Worm (Caenorhabditis elegans) whole organism, early embryonic: Measurements from ENCODE around the gene Y51A2B.16.

ENCODE experiments used
- B0310.2 ChIP-seq: sonication (generic microtip); optimal IDR thresholded peaks from 2 replicates; lab custom pipeline; 2016; ENCODE audit warnings: mild to moderate bottlenecking, missing genetic modification characterization, missing compliant biosample characterization
- F13C5.2 ChIP-seq: sonication (generic microtip); optimal IDR thresholded peaks from 2 replicates; lab custom pipeline; 2017; ENCODE audit warnings: mild to moderate bottlenecking, missing genetic modification characterization, inconsistent platforms, missing compliant biosample characterization
- aly-1 ChIP-seq: sonication (generic microtip); optimal IDR thresholded peaks from 2 replicates; lab custom pipeline; 2016; ENCODE audit warnings: missing genetic modification characterization, missing compliant biosample characterization
- ama-1 ChIP-seq: fragments of 150-350 bp; optimal IDR thresholded peaks from 2 replicates; lab custom pipeline; 2014
- ceh-13 ChIP-seq: fragments of 200-800 bp; sonication (Bioruptor generic); optimal IDR thresholded peaks from 2 replicates; lab custom pipeline; 2018; ENCODE audit warnings: mild to moderate bottlenecking, missing genetic modification characterization, missing compliant biosample characterization
- ceh-36 ChIP-seq: sonication (generic microtip); optimal IDR thresholded peaks from 2 replicates; lab custom pipeline; 2016; ENCODE audit warnings: missing genetic modification characterization, inconsistent platforms, missing compliant biosample characterization
- ets-7 ChIP-seq: sonication (generic microtip); optimal IDR thresholded peaks from 2 replicates; lab custom pipeline; 2016; ENCODE audit warnings: missing genotype, missing genetic modification characterization, missing compliant biosample characterization
- flt-1 ChIP-seq: fragments of 200-800 bp; sonication (Bioruptor generic); IDR thresholded peaks from 2 replicates; pipeline ENCODE4 v1.3.6; 2022; ENCODE audit warnings: missing genetic modification characterization, missing compliant biosample characterization
- hmbx-1 ChIP-seq: sonication (generic microtip); optimal IDR thresholded peaks from 2 replicates; lab custom pipeline; 2016; ENCODE audit warnings: mild to moderate bottlenecking, missing genetic modification characterization, missing compliant biosample characterization
- hmg-4 ChIP-seq: fragments of 200-800 bp; sonication (Bioruptor generic); optimal IDR thresholded peaks from 2 replicates; lab custom pipeline; 2018; ENCODE audit warnings: mild to moderate bottlenecking, missing genetic modification characterization, missing compliant biosample characterization
- hnd-1 ChIP-seq: sonication (generic microtip); optimal IDR thresholded peaks from 2 replicates; lab custom pipeline; 2016; ENCODE audit warnings: missing genetic modification characterization, missing compliant biosample characterization
- pes-1 ChIP-seq: fragments of 200-800 bp; sonication (Bioruptor generic); IDR thresholded peaks from 2 replicates; pipeline ENCODE4 v1.3.6; 2022; ENCODE audit warnings: missing genetic modification reagents, missing genetic modification characterization, missing compliant biosample characterization
- scrt-1 ChIP-seq: fragments of 200-800 bp; sonication (Bioruptor generic); IDR thresholded peaks from 2 replicates; pipeline ENCODE4 v1.3.6; 2022; ENCODE audit warnings: missing genetic modification characterization, missing compliant biosample characterization
- sea-1 ChIP-seq: fragments of 200-800 bp; sonication (Bioruptor generic); conservative IDR thresholded peaks from 2 replicates; pipeline ENCODE4 v1.3.6; 2022; ENCODE audit warnings: missing genetic modification characterization, missing compliant biosample characterization
- tbx-11 ChIP-seq: fragments of 200-800 bp; sonication (Bioruptor generic); IDR thresholded peaks from 2 replicates; pipeline ENCODE4 v1.3.6; 2022; ENCODE audit warnings: missing genetic modification characterization, missing compliant biosample characterization
- tbx-37 ChIP-seq: fragments of 200-800 bp; sonication (Bioruptor generic); conservative IDR thresholded peaks from 2 replicates; pipeline ENCODE4 v1.3.6; 2022; ENCODE audit warnings: missing genetic modification reagents, missing genetic modification characterization, missing compliant biosample characterization
- tra-4 ChIP-seq: sonication (generic microtip); optimal IDR thresholded peaks from 2 replicates; lab custom pipeline; 2017; ENCODE audit warnings: missing genetic modification characterization, missing compliant biosample characterization

Gene Y51A2B.16

DNA sequence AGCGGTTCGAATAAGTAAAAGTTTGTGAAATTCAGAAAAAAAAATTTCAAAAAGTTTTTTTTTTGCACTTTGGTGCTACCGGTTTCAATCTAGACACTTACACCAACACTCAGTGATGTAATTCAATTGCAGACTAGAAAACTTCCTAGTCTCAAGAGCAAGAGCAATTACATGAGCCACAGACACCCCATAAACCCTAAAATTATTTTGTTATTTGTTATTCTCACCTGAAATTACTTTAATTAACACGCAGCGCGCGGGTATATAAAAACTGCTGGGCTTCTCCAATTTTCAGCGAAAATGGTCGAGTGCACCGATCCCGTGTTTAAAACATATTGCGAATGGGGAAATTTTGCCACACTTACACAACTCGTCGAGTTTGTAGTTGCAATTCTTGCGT, 28.6 kb upstream of the Y51A2B.16 start, which contains the start of gene srw-83:
Gene srw-83 (plus strand): TSS at position 301 of the 400 bp plus-strand sequence.
- TF ChIP-seq tra-4 (tag; lab: Kevin White, UChicago) (no peak), scrt-1 (no peak), sea-1 (GFP tag; lab: Robert Waterston, UW) (no peak), flt-1 (GFP tag; lab: Robert Waterston, UW) (no peak), tbx-11 (no peak), ceh-13 (GFP tag; lab: Kevin White, UChicago) (no peak), pes-1 (no peak), aly-1 (tag; lab: Kevin White, UChicago) (no peak), hnd-1 (no peak), ama-1 (lab: Kevin White, UChicago) (no peak), B0310.2 (tag; lab: Kevin White, UChicago) (no peak), ets-7 (tag; lab: Kevin White, UChicago) (no peak), ceh-36 (tag; lab: Kevin White, UChicago) (no peak), hmg-4 (GFP tag; lab: Kevin White, UChicago) (no peak), hmbx-1 (tag; lab: Kevin White, UChicago) (no peak), tbx-37 (no peak), F13C5.2 (no peak)

DNA sequence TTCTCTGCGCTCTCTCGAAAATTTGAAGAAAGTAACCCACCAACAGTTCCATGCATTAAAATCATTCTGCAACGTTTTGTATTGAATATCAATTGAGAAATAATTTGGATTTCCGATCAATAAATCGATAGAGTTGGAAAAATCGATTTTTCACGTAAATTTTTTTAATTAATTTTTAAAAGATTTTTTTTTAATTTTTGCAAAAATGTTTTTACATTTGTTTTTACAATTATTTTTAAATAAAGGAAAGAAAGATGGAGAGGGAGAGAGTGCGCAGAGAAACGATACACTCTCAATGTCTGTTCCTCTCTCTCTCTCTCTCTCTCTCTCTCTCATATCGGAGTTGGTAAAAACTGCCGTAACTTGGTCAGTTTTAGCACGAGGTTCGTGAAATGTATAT, 27.8 kb upstream of the Y51A2B.16 start, which contains the start of gene ZK262.19:
Gene ZK262.19 (minus strand): TSS at position 101 of the 400 bp plus-strand sequence.
- no peak for TF ChIP-seq ceh-13 (GFP tag; lab: Kevin White, UChicago)
- no peak for TF ChIP-seq flt-1 (GFP tag; lab: Robert Waterston, UW)
- TF ChIP-seq scrt-1 = no peak
- no peak for TF ChIP-seq tbx-37
- TF ChIP-seq F13C5.2 = no peak

DNA sequence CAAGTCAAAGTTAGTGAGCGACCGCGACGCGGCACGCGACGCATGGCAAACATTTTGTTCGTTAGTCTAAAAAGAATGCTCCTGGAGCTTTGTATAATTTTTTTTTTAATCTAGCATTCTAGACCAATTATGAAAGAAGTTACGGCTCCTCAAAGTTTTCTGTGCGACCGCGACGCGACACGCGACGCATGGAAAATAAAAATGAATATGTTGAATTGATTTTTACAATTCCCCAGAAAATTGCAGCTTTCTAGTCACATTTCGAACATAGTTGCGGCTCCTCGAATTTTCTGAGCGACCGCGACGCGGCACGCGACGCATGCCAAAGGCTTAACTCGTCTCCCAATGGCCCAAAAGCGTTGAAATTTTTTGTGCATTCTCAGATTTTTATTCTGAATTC, 26.8 kb upstream of the Y51A2B.16 start, which contains the start of gene ZK262.4:
Gene ZK262.4 (minus strand): TSS at position 101 of the 400 bp plus-strand sequence.
- TF ChIP-seq aly-1 (tag; lab: Kevin White, UChicago) (no peak), ceh-13 (GFP tag; lab: Kevin White, UChicago) (no peak), F13C5.2 (no peak), scrt-1 (no peak), tbx-37 (no peak), tra-4 (tag; lab: Kevin White, UChicago) (no peak), B0310.2 (tag; lab: Kevin White, UChicago) (no peak), ceh-36 (tag; lab: Kevin White, UChicago) (no peak), hmbx-1 (tag; lab: Kevin White, UChicago) (no peak), flt-1 (GFP tag; lab: Robert Waterston, UW) (no peak), hmg-4 (GFP tag; lab: Kevin White, UChicago) (no peak), pes-1 (no peak), ama-1 (lab: Kevin White, UChicago) (no peak), ets-7 (tag; lab: Kevin White, UChicago) (no peak), hnd-1 (no peak)

DNA sequence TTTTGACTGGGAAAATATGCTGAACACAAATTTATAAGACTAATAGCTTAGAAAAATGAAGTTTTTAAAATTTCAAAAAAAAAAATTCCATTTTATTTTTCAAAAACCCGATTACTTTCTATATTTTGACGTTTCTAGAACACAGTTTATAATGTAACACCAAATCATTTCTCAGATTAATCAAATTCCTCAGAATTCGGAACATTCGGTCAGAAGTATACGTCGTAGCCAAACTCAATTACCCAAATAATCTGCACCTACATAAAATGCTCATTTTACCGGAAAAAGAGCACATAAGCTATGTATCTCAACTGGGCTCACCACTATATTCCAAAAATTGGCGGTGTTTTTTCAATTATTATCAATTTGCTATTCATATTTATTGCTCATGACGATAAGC, 23.1 kb upstream of the Y51A2B.16 start, which contains the start of gene srj-26:
Gene srj-26 (plus strand): TSS at position 301 of the 400 bp plus-strand sequence.
- TF ChIP-seq ceh-13 (GFP tag; lab: Kevin White, UChicago) (no peak), F13C5.2 (no peak), flt-1 (GFP tag; lab: Robert Waterston, UW) (no peak), tbx-37 (no peak), ets-7 (tag; lab: Kevin White, UChicago) (no peak)

DNA sequence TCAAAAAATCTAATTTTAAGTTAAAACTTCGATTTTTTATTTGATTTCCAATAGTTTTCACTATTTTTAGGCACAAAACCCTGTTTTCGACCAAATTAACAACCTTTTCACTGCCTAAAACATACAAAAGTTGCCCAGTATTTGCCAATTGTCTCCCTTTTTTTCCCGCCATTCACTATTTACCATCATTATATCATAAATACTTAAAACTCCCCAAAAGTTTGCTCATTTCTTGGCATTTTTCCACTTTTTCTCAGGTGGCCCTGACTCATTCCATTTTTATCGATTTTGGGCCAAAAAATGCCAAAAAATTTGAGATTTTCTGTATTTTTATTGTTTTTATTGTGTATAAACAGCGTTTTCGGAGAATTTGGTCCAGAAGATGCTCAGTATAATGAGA, 16.3 kb upstream of the Y51A2B.16 start, which contains the start of gene txt-8:
Gene txt-8 (plus strand): TSS at position 301 of the 400 bp plus-strand sequence.
- TF ChIP-seq pes-1 = no peak
- no peak for TF ChIP-seq scrt-1
- no peak for TF ChIP-seq hmg-4 (GFP tag; lab: Kevin White, UChicago)
- no peak for TF ChIP-seq ets-7 (tag; lab: Kevin White, UChicago)
- no peak for TF ChIP-seq ceh-13 (GFP tag; lab: Kevin White, UChicago)
- TF ChIP-seq tra-4 (tag; lab: Kevin White, UChicago) = no peak
- TF ChIP-seq tbx-37 = no peak
- no peak for TF ChIP-seq hnd-1
- no peak for TF ChIP-seq ama-1 (lab: Kevin White, UChicago)
- TF ChIP-seq B0310.2 (tag; lab: Kevin White, UChicago) = no peak
- TF ChIP-seq sea-1 (GFP tag; lab: Robert Waterston, UW) = no peak
- no peak for TF ChIP-seq tbx-11
- no peak for TF ChIP-seq ceh-36 (tag; lab: Kevin White, UChicago)
- TF ChIP-seq F13C5.2 = no peak
- no peak for TF ChIP-seq aly-1 (tag; lab: Kevin White, UChicago)
- no peak for TF ChIP-seq flt-1 (GFP tag; lab: Robert Waterston, UW)
- no peak for TF ChIP-seq hmbx-1 (tag; lab: Kevin White, UChicago)

DNA sequence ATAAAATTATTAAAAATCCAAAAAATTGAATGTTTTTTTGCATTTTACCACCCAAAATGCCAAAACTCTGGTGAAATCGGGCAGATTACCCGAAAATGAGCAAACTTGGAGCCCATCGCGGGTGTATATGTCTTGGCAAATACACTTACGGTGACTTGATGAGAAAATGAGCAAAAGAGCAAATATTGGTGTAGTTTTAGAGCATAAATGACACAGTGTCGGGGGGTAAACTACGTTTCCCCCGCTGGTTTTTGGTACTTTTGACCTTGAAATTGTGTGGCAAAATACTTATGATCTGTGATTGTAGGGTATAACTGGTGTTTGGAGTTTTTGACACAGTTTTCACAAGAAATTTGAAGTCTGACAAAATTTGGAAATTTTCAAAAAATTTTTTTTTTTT, 15.2 kb upstream of the Y51A2B.16 start, which contains the start of gene ZK262.2:
Gene ZK262.2 (minus strand): TSS at position 101 of the 400 bp plus-strand sequence.
- TF ChIP-seq hmbx-1 (tag; lab: Kevin White, UChicago) = no peak
- no peak for TF ChIP-seq B0310.2 (tag; lab: Kevin White, UChicago)
- TF ChIP-seq ceh-13 (GFP tag; lab: Kevin White, UChicago) = no peak
- no peak for TF ChIP-seq sea-1 (GFP tag; lab: Robert Waterston, UW)
- TF ChIP-seq ets-7 (tag; lab: Kevin White, UChicago) = no peak
- TF ChIP-seq scrt-1 = no peak
- no peak for TF ChIP-seq tbx-37
- no peak for TF ChIP-seq hnd-1
- no peak for TF ChIP-seq hmg-4 (GFP tag; lab: Kevin White, UChicago)
- TF ChIP-seq ama-1 (lab: Kevin White, UChicago) = no peak
- TF ChIP-seq tra-4 (tag; lab: Kevin White, UChicago) = no peak
- TF ChIP-seq tbx-11 = no peak
- no peak for TF ChIP-seq pes-1
- no peak for TF ChIP-seq flt-1 (GFP tag; lab: Robert Waterston, UW)
- TF ChIP-seq ceh-36 (tag; lab: Kevin White, UChicago) = no peak

DNA sequence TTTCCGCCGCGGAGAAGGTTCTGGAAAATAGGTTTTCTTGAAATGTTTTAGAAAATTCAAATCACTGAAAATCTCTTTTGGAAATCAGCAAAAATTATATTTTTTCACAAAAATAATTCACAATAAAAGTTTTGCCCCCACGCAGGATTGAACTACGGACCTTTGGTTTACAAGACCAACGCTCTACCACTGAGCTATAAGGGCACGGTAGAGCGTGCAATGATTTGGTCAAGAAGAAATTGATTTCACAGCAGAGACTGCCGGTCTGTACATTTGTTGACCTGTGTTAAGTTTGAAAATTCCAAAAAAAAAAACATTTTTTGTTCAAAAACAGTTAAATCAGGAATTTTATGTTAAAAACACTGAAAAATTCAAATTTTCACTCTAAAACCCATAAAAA, 14.6 kb upstream of the Y51A2B.16 start:
- TF ChIP-seq hmg-4 (GFP tag; lab: Kevin White, UChicago) (no peak), sea-1 (GFP tag; lab: Robert Waterston, UW) (no peak), aly-1 (tag; lab: Kevin White, UChicago) (no peak), B0310.2 (tag; lab: Kevin White, UChicago) (no peak), ama-1 (lab: Kevin White, UChicago) (no peak), ets-7 (tag; lab: Kevin White, UChicago) (no peak), ceh-36 (tag; lab: Kevin White, UChicago) (no peak), tbx-37 (no peak), ceh-13 (GFP tag; lab: Kevin White, UChicago) (no peak), scrt-1 (no peak), hnd-1 (no peak), F13C5.2 (no peak), tra-4 (tag; lab: Kevin White, UChicago) (no peak), pes-1 (no peak), flt-1 (GFP tag; lab: Robert Waterston, UW) (no peak), hmbx-1 (tag; lab: Kevin White, UChicago) (no peak), tbx-11 (no peak)
